Worm (Caenorhabditis elegans) whole organism, L1 larva: ENCODE results near the gene F59F5.5.

ENCODE experiments used
- aha-1 ChIP-seq: fragments of 150-350 bp; optimal IDR thresholded peaks from 2 replicates; lab custom pipeline; 2014; ENCODE audit warnings: missing biosample characterization, missing genetic modification characterization
- blmp-1 ChIP-seq: fragments of 150-350 bp; optimal IDR thresholded peaks from 2 replicates; lab custom pipeline; 2014; ENCODE audit warnings: missing biosample characterization, missing genetic modification characterization
- ceh-88 ChIP-seq: fragments of 200-800 bp; sonication (Bioruptor generic); IDR thresholded peaks from 2 replicates; pipeline ENCODE4 v1.3.6; 2022; ENCODE audit warnings: missing genetic modification characterization, missing compliant biosample characterization
- ceh-90 ChIP-seq: sonication (generic microtip); optimal IDR thresholded peaks from 2 replicates; lab custom pipeline; 2016; ENCODE audit warnings: missing genetic modification characterization, missing compliant biosample characterization
- dsc-1 ChIP-seq: sonication (generic microtip); optimal IDR thresholded peaks from 2 replicates; lab custom pipeline; 2016; ENCODE audit warnings: mild to moderate bottlenecking, missing genetic modification characterization, missing compliant biosample characterization
- efl-1 ChIP-seq, 4 experiments: fragments of 150-350 bp; optimal IDR thresholded peaks in 3 of 4; peaks in 1 of 4; 1 replicate in 1 of 4; 2 replicates in 3 of 4; lab custom pipeline; 2014; ENCODE audit warnings: missing biosample characterization in 2 of 4, missing genetic modification characterization in 2 of 4, missing genetic modification reagents in 2 of 4
- efl-3 ChIP-seq: fragments of 200-800 bp; sonication (Bioruptor generic); optimal IDR thresholded peaks from 2 replicates; lab custom pipeline; 2018; ENCODE audit warnings: mild to moderate bottlenecking, missing genetic modification characterization, missing compliant biosample characterization
- elt-3 ChIP-seq, 6 experiments: fragments of 150-350 bp in 1 of 6; sonication (generic microtip); optimal IDR thresholded peaks; 2 replicates each; lab custom pipeline; 2017 to 2018; ENCODE audit warnings: missing biosample characterization in 6 of 6, missing genetic modification characterization in 6 of 6, inconsistent platforms in 1 of 6
- fkh-10 ChIP-seq: sonication (generic microtip); optimal IDR thresholded peaks from 2 replicates; lab custom pipeline; 2017; ENCODE audit warnings: missing biosample characterization, missing genetic modification reagents, missing genetic modification characterization
- fkh-8 ChIP-seq: sonication (generic microtip); optimal IDR thresholded peaks from 2 replicates; lab custom pipeline; 2016; ENCODE audit warnings: mild to moderate bottlenecking, missing genetic modification characterization, missing compliant biosample characterization
- fos-1 ChIP-seq: fragments of 150-350 bp; optimal IDR thresholded peaks from 2 replicates; lab custom pipeline; 2014; ENCODE audit warnings: missing biosample characterization, missing genetic modification characterization
- hpl-2 ChIP-seq: fragments of 150-350 bp; optimal IDR thresholded peaks from 2 replicates; lab custom pipeline; 2014; ENCODE audit warnings: missing biosample characterization, missing genetic modification reagents, missing genetic modification characterization
- lin-13 ChIP-seq: fragments of 150-350 bp; optimal IDR thresholded peaks from 2 replicates; lab custom pipeline; 2014; ENCODE audit warnings: missing biosample characterization, missing genetic modification reagents, missing genetic modification characterization
- lin-14 ChIP-seq: fragments of 200-800 bp; sonication (Bioruptor generic); optimal IDR thresholded peaks from 2 replicates; lab custom pipeline; 2018; ENCODE audit warnings: mild to moderate bottlenecking, missing genetic modification characterization, moderate library complexity, missing compliant biosample characterization
- lir-3 ChIP-seq: sonication (generic microtip); optimal IDR thresholded peaks from 2 replicates; lab custom pipeline; 2016; ENCODE audit warnings: mild to moderate bottlenecking, missing genetic modification characterization, moderate library complexity, missing compliant biosample characterization; ENCODE audit not compliant: poor library complexity
- lsy-2 ChIP-seq, 2 experiments: fragments of 150-350 bp; optimal IDR thresholded peaks; 2 replicates each; lab custom pipeline; 2014; ENCODE audit warnings: missing biosample characterization in 2 of 2, missing genetic modification characterization in 2 of 2
- nhr-19 ChIP-seq: fragments of 200-800 bp; sonication (Bioruptor generic); conservative IDR thresholded peaks from 2 replicates; pipeline ENCODE4 v1.3.6; 2022; ENCODE audit warnings: missing genetic modification characterization, missing compliant biosample characterization
- nhr-20 ChIP-seq: sonication (generic microtip); optimal IDR thresholded peaks from 2 replicates; lab custom pipeline; 2016; ENCODE audit warnings: mild to moderate bottlenecking, missing genetic modification characterization, missing compliant biosample characterization
- nhr-47 ChIP-seq: sonication (generic microtip); optimal IDR thresholded peaks from 2 replicates; lab custom pipeline; 2016; ENCODE audit warnings: mild to moderate bottlenecking, missing genetic modification characterization, moderate library complexity, missing compliant biosample characterization
- nhr-84 ChIP-seq: sonication (generic microtip); optimal IDR thresholded peaks from 2 replicates; lab custom pipeline; 2017; ENCODE audit warnings: missing biosample characterization, missing genetic modification characterization
- nhr-85 ChIP-seq: sonication (generic microtip); peaks from one replicate; lab custom pipeline; 2016; ENCODE audit warnings: missing genetic modification characterization, inconsistent platforms, missing compliant biosample characterization
- pqm-1 ChIP-seq: sonication (generic microtip); optimal IDR thresholded peaks from 3 replicates; lab custom pipeline; 2017; ENCODE audit warnings: missing biosample characterization, missing genetic modification characterization
- sptf-1 ChIP-seq: fragments of 150-350 bp; optimal IDR thresholded peaks from 2 replicates; lab custom pipeline; 2014; ENCODE audit warnings: missing biosample characterization, missing genetic modification characterization
- tbx-2 ChIP-seq: sonication (generic microtip); optimal IDR thresholded peaks from 2 replicates; lab custom pipeline; 2016; ENCODE audit warnings: missing genetic modification characterization, missing compliant biosample characterization
- unc-130 ChIP-seq: fragments of 150-350 bp; optimal IDR thresholded peaks from 2 replicates; lab custom pipeline; 2017; ENCODE audit warnings: missing biosample characterization, missing genetic modification characterization, inconsistent platforms
- unc-86 ChIP-seq: sonication (generic microtip); optimal IDR thresholded peaks from 2 replicates; lab custom pipeline; 2016; ENCODE audit warnings: missing genetic modification characterization, missing compliant biosample characterization
- vab-15 ChIP-seq: sonication (generic microtip); optimal IDR thresholded peaks from 2 replicates; lab custom pipeline; 2017; ENCODE audit warnings: missing genotype, mild to moderate bottlenecking, missing genetic modification characterization, missing compliant biosample characterization
- ztf-11 ChIP-seq, 2 experiments: sonication (generic microtip); optimal IDR thresholded peaks; 2 replicates each; lab custom pipeline; 2016 to 2017; ENCODE audit warnings: missing genetic modification characterization in 2 of 2, missing biosample characterization in 1 of 2, missing compliant biosample characterization in 1 of 2
- ztf-4 ChIP-seq: fragments of 150-350 bp; optimal IDR thresholded peaks from 2 replicates; lab custom pipeline; 2014; ENCODE audit warnings: missing biosample characterization, missing genetic modification characterization

F59F5.5 gene

DNA sequence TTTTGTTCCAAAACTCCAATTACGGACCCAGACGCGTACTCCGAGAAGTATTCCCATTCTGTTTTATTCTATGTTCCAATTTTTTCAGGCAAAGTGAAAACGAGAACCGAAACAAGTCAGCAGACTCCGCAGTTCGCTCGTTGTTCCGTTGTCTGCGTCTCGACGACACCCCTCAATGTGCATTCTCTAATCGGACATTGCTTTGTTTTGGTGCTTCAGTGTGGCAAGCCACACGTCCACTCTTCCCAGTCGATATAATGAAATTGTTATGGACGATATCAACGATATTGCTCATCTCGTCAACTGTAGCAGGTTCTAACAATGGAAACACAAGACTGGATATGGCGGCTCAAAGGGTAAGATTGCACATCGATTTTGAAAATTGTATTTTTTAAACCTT is 31.1 kb downstream of the F59F5.5 start, which contains the start of gene nhx-5:
Gene nhx-5, plus strand, starts transcription at position 82 of the 400 bp plus-strand sequence.
- TF ChIP-seq ceh-90 (tag; lab: Kevin White, UChicago) = no peak
- no peak for TF ChIP-seq efl-1 (optimal IDR thresholded peaks at IDR 0.05; lab: Kevin White, UChicago)
- TF ChIP-seq efl-1 (GFP tag; optimal IDR thresholded peaks at IDR 0.05 in 1 of 2; lab: Kevin White, UChicago) = peak in 1 of 2 experiments; percentile 35
- TF ChIP-seq fos-1 (tag; lab: Kevin White, UChicago) = no peak
- TF ChIP-seq, all 84 proteins: peak for 1

DNA sequence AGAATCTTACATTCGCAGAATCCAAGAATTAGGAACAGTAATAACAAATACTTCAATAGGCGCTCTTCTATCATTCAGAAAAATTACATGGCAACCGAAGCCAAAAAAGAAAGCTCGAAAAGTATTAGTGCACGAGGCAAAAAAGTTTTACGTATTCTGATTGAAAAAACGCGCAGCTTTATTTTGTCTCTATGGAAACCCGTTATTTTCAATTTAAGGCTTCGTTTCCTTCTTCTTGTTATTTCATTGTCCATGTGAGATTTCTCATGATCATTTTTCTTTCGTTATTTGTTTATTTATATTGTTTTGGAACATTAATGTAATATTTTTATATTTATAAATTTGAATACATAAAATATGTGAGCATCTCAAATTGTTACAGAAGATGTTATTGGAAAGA is 43.6 kb downstream of the F59F5.5 start, which contains the start of gene F57C7.4:
Gene F57C7.4, minus strand, starts transcription at position 101 of the 400 bp plus-strand sequence.
- TF ChIP-seq tbx-2 (tag; lab: Kevin White, UChicago) (no peak), fkh-8 (peak; percentile 72)

DNA sequence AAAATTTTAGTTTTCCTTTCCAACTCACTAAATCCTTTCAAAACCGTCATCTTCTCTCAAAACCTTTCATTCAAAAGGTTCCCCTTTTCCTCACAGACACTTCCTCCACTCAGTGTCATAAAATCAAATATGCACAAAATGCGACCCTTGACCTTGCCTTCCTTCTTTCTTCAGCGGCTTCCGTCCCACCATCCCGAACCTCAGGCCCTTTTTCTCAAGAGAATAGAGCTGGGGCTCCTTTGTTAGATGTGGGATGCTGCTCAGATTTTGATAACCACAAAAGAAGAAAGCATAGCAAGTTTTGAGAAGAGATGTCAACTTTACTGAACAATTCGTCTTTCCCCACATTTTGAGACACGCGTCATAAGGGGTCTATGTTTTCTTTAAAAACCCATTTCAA is 45.0 kb downstream of the F59F5.5 start:
- TF ChIP-seq hpl-2 (no peak), lsy-2 (tag; optimal IDR thresholded peaks at IDR 0.05; lab: Kevin White, UChicago) (no peak), nhr-85 (peak; percentile 2), fkh-10 (GFP tag; lab: Kevin White, UChicago) (peak; percentile 75), lin-14 (peak; percentile 31), ztf-11 (tag; optimal IDR thresholded peaks at IDR 0.05; lab: Kevin White, UChicago) (no peak)
- TF ChIP-seq, all 84 proteins: peak for 3

DNA sequence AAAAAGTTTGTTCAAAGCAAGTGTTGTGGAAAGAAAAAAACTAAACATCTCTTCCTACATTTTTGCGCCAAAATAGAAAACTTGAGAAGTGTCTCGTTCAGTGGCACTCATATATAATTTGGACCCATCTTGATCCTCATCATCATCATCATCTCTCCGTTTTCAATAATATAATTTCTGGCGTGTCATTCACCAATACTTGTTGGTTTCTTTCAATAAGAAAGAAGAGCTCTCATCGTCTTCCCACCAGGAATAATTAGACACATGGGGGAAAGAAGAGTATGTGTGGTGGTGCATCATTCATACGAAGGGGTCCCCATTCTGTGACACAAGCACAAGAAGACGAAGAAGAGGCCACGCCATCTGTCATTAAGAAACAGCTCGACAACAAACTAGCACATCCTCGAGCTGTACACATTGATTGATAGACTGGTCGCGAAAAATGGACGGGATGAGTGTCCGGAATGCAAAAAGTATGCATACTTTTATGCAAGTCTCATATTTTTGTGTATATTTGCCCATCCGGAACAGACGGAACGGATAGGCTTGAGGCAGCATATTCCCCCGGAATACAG is 45.5 kb downstream of the F59F5.5 start:
- no peak for TF ChIP-seq nhr-20 (tag; lab: Kevin White, UChicago)
- peak in 1 of 2 experiments; percentile 10 for TF ChIP-seq ztf-11 (tag; optimal IDR thresholded peaks at IDR 0.05; lab: Kevin White, UChicago)
- no peak for TF ChIP-seq ceh-88 (GFP tag; lab: Robert Waterston, UW)
- peak; percentile 30 for TF ChIP-seq unc-86 (tag; lab: Kevin White, UChicago)
- TF ChIP-seq lin-14 = peak; percentile 6
- TF ChIP-seq vab-15 = no peak

DNA sequence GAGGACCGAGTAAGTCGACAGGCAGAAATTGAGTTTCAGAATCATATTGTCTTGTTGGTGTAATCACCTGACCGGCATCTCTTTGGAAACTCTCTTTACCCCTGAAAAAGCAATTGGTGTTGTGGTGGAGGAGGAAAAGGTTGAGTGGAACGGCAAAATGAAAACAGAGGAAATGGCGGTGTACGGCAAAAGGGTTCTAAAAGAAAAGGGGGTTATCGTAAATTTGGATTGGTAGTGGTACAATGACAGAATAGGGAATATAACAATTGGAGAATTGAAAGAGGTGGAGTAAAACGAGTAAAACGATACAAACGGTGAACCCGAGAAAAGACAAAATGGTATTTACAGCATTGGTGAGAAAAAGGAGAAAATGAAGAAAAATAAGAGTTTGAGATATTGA is 47.4 kb downstream of the F59F5.5 start, which contains the start of gene sdn-1:
Gene sdn-1, minus strand, starts transcription at position 101 of the 400 bp plus-strand sequence.
- TF ChIP-seq pqm-1 = no peak
- no peak for TF ChIP-seq lir-3 (tag; lab: Kevin White, UChicago)
- no peak for TF ChIP-seq ztf-4 (tag; lab: Kevin White, UChicago)
- no peak for TF ChIP-seq efl-3 (GFP tag; lab: Kevin White, UChicago)
- TF ChIP-seq nhr-19 (GFP tag; lab: Robert Waterston, UW) = no peak
- TF ChIP-seq lin-13 (GFP tag; lab: Kevin White, UChicago) = no peak

DNA sequence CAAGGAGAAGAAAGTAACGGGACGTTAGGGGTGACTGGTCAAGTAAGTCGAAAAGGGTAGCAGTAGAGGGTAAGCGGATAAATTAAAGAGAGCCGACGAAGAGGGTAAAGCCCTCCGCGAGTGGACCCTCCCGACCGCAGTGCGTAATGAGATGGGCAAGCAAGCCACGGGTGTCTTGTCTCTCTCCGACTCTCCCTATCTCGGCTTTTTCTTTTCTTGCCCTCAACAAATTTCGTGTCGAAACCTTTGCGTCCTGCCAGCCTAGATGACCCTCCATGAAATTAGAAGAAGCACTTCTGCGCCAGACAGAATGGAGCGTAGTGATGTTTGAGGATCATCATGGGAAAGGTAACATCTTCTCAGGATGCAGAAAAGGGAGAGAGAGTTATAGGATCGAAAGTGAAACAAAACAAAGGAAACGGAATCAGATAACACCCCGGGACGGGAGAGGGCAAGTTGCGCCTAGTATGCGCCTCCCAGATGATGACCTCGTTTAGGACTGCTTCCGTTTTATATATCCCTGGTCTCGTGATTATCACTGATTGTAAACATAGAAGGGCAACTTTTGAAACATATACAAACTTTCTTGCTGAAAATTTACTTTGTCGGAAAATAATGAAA is 48.0 kb downstream of the F59F5.5 start:
- TF ChIP-seq ztf-4 (tag; lab: Kevin White, UChicago) (peak; percentile 12), elt-3 (tag; optimal IDR thresholded peaks at IDR 0.05; lab: Kevin White, UChicago) (peak in 2 of 6 experiments; percentile 26 to 81), nhr-84 (no peak), dsc-1 (tag; lab: Kevin White, UChicago) (peak; percentile 4), nhr-47 (tag; lab: Kevin White, UChicago) (peak; percentile 7), nhr-85 (peak; percentile 27), lin-14 (peak; percentile 14), unc-130 (tag; lab: Kevin White, UChicago) (peak; percentile 10), sptf-1 (tag; lab: Kevin White, UChicago) (no peak), blmp-1 (peak; percentile 99), aha-1 (tag; lab: Kevin White, UChicago) (no peak)
